Worm (Caenorhabditis elegans) whole organism, young adult: ENCODE data around the gene txt-13.
A peak's percentile ranks its signal among the peaks of the same experiment; 100 is the strongest.

Experiments
- B0019.2 ChIP-seq: fragments of 200-800 bp; sonication (Bioruptor generic); conservative IDR thresholded peaks from 2 replicates; pipeline ENCODE4 v1.3.6; 2022; ENCODE audit warnings: missing genetic modification reagents, missing genetic modification characterization, missing compliant biosample characterization
- B0035.1 ChIP-seq: sonication (generic microtip); optimal IDR thresholded peaks from 2 replicates; lab custom pipeline; 2016; ENCODE audit warnings: missing genetic modification characterization, mild to moderate bottlenecking, missing compliant biosample characterization, missing genotype, missing genetic modification reagents
- B0336.3 ChIP-seq: fragments of 200-800 bp; sonication (Bioruptor generic); IDR thresholded peaks from 2 replicates; pipeline ENCODE4 v1.3.6; 2022; ENCODE audit warnings: missing genetic modification characterization, missing compliant biosample characterization
- C17E4.6 ChIP-seq: fragments of 200-800 bp; sonication (Bioruptor generic); IDR thresholded peaks from 2 replicates; pipeline ENCODE4 v1.3.6; 2022; ENCODE audit warnings: missing genetic modification reagents, missing genetic modification characterization, missing compliant biosample characterization
- F10E7.11 ChIP-seq: sonication (generic microtip); optimal IDR thresholded peaks from 2 replicates; lab custom pipeline; 2017; ENCODE audit warnings: mild to moderate bottlenecking, missing genetic modification characterization, moderate library complexity, missing compliant biosample characterization
- F23B12.7 ChIP-seq: sonication (generic microtip); optimal IDR thresholded peaks from 2 replicates; lab custom pipeline; 2017; ENCODE audit warnings: missing genetic modification characterization, mild to moderate bottlenecking, missing compliant biosample characterization, antibody characterized with exemption, moderate library complexity; ENCODE audit not compliant: insufficient read depth
- F52B5.7 ChIP-seq: sonication (generic microtip); optimal IDR thresholded peaks from 2 replicates; lab custom pipeline; 2016; ENCODE audit warnings: mild to moderate bottlenecking, missing genetic modification characterization, missing compliant biosample characterization
- F57C9.4 ChIP-seq: sonication (generic microtip); optimal IDR thresholded peaks from 2 replicates; lab custom pipeline; 2017; ENCODE audit warnings: mild to moderate bottlenecking, missing genetic modification characterization, missing compliant biosample characterization
- K11D2.4 ChIP-seq: fragments of 200-800 bp; sonication (Bioruptor generic); IDR thresholded peaks from 2 replicates; pipeline ENCODE4 v1.3.6; 2022; ENCODE audit warnings: missing genetic modification reagents, missing genetic modification characterization, missing compliant biosample characterization
- T26A5.8 ChIP-seq: sonication (generic microtip); optimal IDR thresholded peaks from 2 replicates; lab custom pipeline; 2016; ENCODE audit warnings: missing genetic modification characterization, missing compliant biosample characterization
- Y79H2A.3 ChIP-seq: fragments of 200-800 bp; sonication (Bioruptor generic); conservative IDR thresholded peaks from 2 replicates; pipeline ENCODE4 v1.3.6; 2022; ENCODE audit warnings: missing genetic modification reagents, missing genetic modification characterization, missing compliant biosample characterization
- ZK185.1 ChIP-seq: sonication (generic microtip); optimal IDR thresholded peaks from 2 replicates; lab custom pipeline; 2016; ENCODE audit warnings: mild to moderate bottlenecking, missing genetic modification characterization, missing compliant biosample characterization; ENCODE audit not compliant: poor library complexity, severe bottlenecking
- attf-6 ChIP-seq: fragments of 200-800 bp; sonication (Bioruptor generic); IDR thresholded peaks from 2 replicates; pipeline ENCODE4 v1.3.6; 2022; ENCODE audit warnings: missing genetic modification reagents, missing genetic modification characterization, missing compliant biosample characterization
- bed-2 ChIP-seq: fragments of 200-800 bp; sonication (Bioruptor generic); IDR thresholded peaks from 2 replicates; pipeline ENCODE4 v1.3.6; 2022; ENCODE audit warnings: missing genetic modification reagents, missing genetic modification characterization, missing compliant biosample characterization
- cebp-2 ChIP-seq: fragments of 200-800 bp; sonication (Bioruptor generic); IDR thresholded peaks from 2 replicates; pipeline ENCODE4 v1.3.6; 2022; ENCODE audit warnings: missing genetic modification characterization, missing compliant biosample characterization
- ceh-40 ChIP-seq: fragments of 200-800 bp; sonication (Bioruptor generic); IDR thresholded peaks from 2 replicates; pipeline ENCODE4 v1.3.6; 2022; ENCODE audit warnings: missing genetic modification characterization, missing compliant biosample characterization
- ceh-91 ChIP-seq: fragments of 200-800 bp; sonication (Bioruptor generic); IDR thresholded peaks from 2 replicates; pipeline ENCODE4 v1.3.6; 2022; ENCODE audit warnings: missing genetic modification reagents, missing genetic modification characterization, missing compliant biosample characterization
- dpl-1 ChIP-seq: fragments of 150-350 bp; optimal IDR thresholded peaks from 2 replicates; lab custom pipeline; 2014; ENCODE audit warnings: missing biosample characterization, missing genetic modification reagents, missing genetic modification characterization
- fkh-3 ChIP-seq: sonication (generic microtip); optimal IDR thresholded peaks from 2 replicates; lab custom pipeline; 2016; ENCODE audit warnings: mild to moderate bottlenecking, missing genetic modification characterization, missing compliant biosample characterization
- gei-17 ChIP-seq: fragments of 200-800 bp; sonication (Bioruptor generic); optimal IDR thresholded peaks from 2 replicates; lab custom pipeline; 2018; ENCODE audit warnings: mild to moderate bottlenecking, missing genetic modification characterization, missing compliant biosample characterization
- hlh-12 ChIP-seq: sonication (generic microtip); optimal IDR thresholded peaks from 2 replicates; lab custom pipeline; 2016; ENCODE audit warnings: missing genetic modification characterization, missing compliant biosample characterization
- hlh-26 ChIP-seq: fragments of 200-800 bp; sonication (Bioruptor generic); conservative IDR thresholded peaks from 2 replicates; pipeline ENCODE4 v1.3.6; 2022; ENCODE audit warnings: missing genetic modification reagents, missing genetic modification characterization, missing compliant biosample characterization
- hrde-1 ChIP-seq: sonication (generic microtip); optimal IDR thresholded peaks from 2 replicates; lab custom pipeline; 2016; ENCODE audit warnings: missing genetic modification characterization, mild to moderate bottlenecking, missing compliant biosample characterization, moderate library complexity, missing genotype, missing genetic modification reagents, borderline replicate concordance
- let-607 ChIP-seq, 2 experiments: fragments of 200-800 bp in 1 of 2; sonication (Bioruptor generic) in 1 of 2; sonication (generic microtip) in 1 of 2; optimal IDR thresholded peaks; 2 replicates each; lab custom pipeline; 2016 to 2018; ENCODE audit warnings: mild to moderate bottlenecking in 2 of 2, missing compliant biosample characterization in 2 of 2, missing genetic modification characterization in 2 of 2, moderate library complexity in 2 of 2, missing genotype in 1 of 2
- lin-40 ChIP-seq: sonication (generic microtip); optimal IDR thresholded peaks from 2 replicates; lab custom pipeline; 2016; ENCODE audit warnings: missing genetic modification characterization, mild to moderate bottlenecking, missing compliant biosample characterization, missing genotype, missing genetic modification reagents
- lin-54 ChIP-seq: fragments of 200-800 bp; sonication (Bioruptor generic); optimal IDR thresholded peaks from 2 replicates; lab custom pipeline; 2018; ENCODE audit warnings: mild to moderate bottlenecking, missing genetic modification characterization, missing compliant biosample characterization
- lsl-1 ChIP-seq: fragments of 200-800 bp; sonication (Bioruptor generic); optimal IDR thresholded peaks from 2 replicates; lab custom pipeline; 2018; ENCODE audit warnings: mild to moderate bottlenecking, missing genetic modification characterization, moderate library complexity, missing compliant biosample characterization
- madf-3 ChIP-seq: fragments of 200-800 bp; sonication (Bioruptor generic); IDR thresholded peaks from 2 replicates; pipeline ENCODE4 v1.3.6; 2022; ENCODE audit warnings: missing genetic modification reagents, missing genetic modification characterization, missing compliant biosample characterization
- nfya-1 ChIP-seq: sonication (generic microtip); optimal IDR thresholded peaks from 2 replicates; lab custom pipeline; 2017; ENCODE audit warnings: antibody characterized with exemption, missing compliant biosample characterization, missing genetic modification characterization, borderline replicate concordance; ENCODE audit not compliant: insufficient read depth
- nhr-120 ChIP-seq: fragments of 200-800 bp; sonication (Bioruptor generic); IDR thresholded peaks from 2 replicates; pipeline ENCODE4 v1.3.6; 2022; ENCODE audit warnings: missing genetic modification characterization, missing compliant biosample characterization
- nhr-27 ChIP-seq: fragments of 200-800 bp; sonication (Bioruptor generic); optimal IDR thresholded peaks from 2 replicates; lab custom pipeline; 2018; ENCODE audit warnings: mild to moderate bottlenecking, missing genetic modification characterization, moderate library complexity, missing compliant biosample characterization
- nhr-80 ChIP-seq: sonication (generic microtip); optimal IDR thresholded peaks from 2 replicates; lab custom pipeline; 2016; ENCODE audit warnings: missing genetic modification characterization, missing compliant biosample characterization
- nhr-90 ChIP-seq: sonication (generic microtip); optimal IDR thresholded peaks from 2 replicates; lab custom pipeline; 2016; ENCODE audit warnings: missing genotype, mild to moderate bottlenecking, missing genetic modification characterization, missing compliant biosample characterization
- rcor-1 ChIP-seq: fragments of 200-800 bp; sonication (Bioruptor generic); IDR thresholded peaks from 2 replicates; pipeline ENCODE4 v1.3.6; 2022; ENCODE audit warnings: missing genetic modification reagents, missing genetic modification characterization, missing compliant biosample characterization
- rpc-1 ChIP-seq, 2 experiments: fragments of 150-350 bp in 1 of 2; sonication (generic microtip) in 1 of 2; optimal IDR thresholded peaks; 2 replicates each; lab custom pipeline; 2014 to 2018; ENCODE audit warnings: missing biosample characterization in 1 of 2, missing genetic modification characterization in 1 of 2, missing genetic modification reagents in 1 of 2, missing genotype in 1 of 2
- sdz-38 ChIP-seq: sonication (generic microtip); optimal IDR thresholded peaks from 2 replicates; lab custom pipeline; 2016; ENCODE audit warnings: missing genotype, missing genetic modification characterization, missing compliant biosample characterization
- snpc-1.3 ChIP-seq: sonication (generic microtip); optimal IDR thresholded peaks from 2 replicates; lab custom pipeline; 2017; ENCODE audit warnings: missing genetic modification characterization, mild to moderate bottlenecking, missing compliant biosample characterization, antibody characterized with exemption, moderate library complexity, missing genotype, missing genetic modification reagents; ENCODE audit not compliant: insufficient read depth
- snpc-4 ChIP-seq, 5 experiments: fragments of 150-350 bp in 1 of 5; sonication (generic microtip) in 4 of 5; optimal IDR thresholded peaks; 2 replicates each; lab custom pipeline; 2014 to 2018; ENCODE audit warnings: missing genetic modification characterization in 5 of 5, missing biosample characterization in 3 of 5, antibody characterized with exemption in 2 of 5, mild to moderate bottlenecking in 2 of 5, missing compliant biosample characterization in 2 of 5, missing genotype in 2 of 5, moderate library complexity in 2 of 5, missing genetic modification reagents in 1 of 5
- sptf-2 ChIP-seq: fragments of 200-800 bp; sonication (Bioruptor generic); optimal IDR thresholded peaks from 2 replicates; lab custom pipeline; 2018; ENCODE audit warnings: mild to moderate bottlenecking, missing genetic modification characterization, missing compliant biosample characterization
- tbx-9 ChIP-seq: sonication (generic microtip); optimal IDR thresholded peaks from 2 replicates; lab custom pipeline; 2016; ENCODE audit warnings: borderline replicate concordance, missing genetic modification characterization, inconsistent platforms, missing compliant biosample characterization
- unc-62 ChIP-seq: fragments of 150-350 bp; optimal IDR thresholded peaks from 2 replicates; lab custom pipeline; 2014; ENCODE audit warnings: missing biosample characterization, missing genetic modification reagents, missing genetic modification characterization
- ztf-26 ChIP-seq: sonication (generic microtip); optimal IDR thresholded peaks from 2 replicates; lab custom pipeline; 2017; ENCODE audit warnings: missing genetic modification characterization, missing compliant biosample characterization
- ztf-28 ChIP-seq: fragments of 200-800 bp; sonication (Bioruptor generic); IDR thresholded peaks from 2 replicates; pipeline ENCODE4 v1.3.6; 2022; ENCODE audit warnings: missing genetic modification reagents, missing genetic modification characterization, missing compliant biosample characterization
- ztf-3 ChIP-seq: fragments of 200-800 bp; sonication (Bioruptor generic); optimal IDR thresholded peaks from 2 replicates; lab custom pipeline; 2018; ENCODE audit warnings: mild to moderate bottlenecking, missing genetic modification characterization, missing compliant biosample characterization

Gene txt-13

DNA sequence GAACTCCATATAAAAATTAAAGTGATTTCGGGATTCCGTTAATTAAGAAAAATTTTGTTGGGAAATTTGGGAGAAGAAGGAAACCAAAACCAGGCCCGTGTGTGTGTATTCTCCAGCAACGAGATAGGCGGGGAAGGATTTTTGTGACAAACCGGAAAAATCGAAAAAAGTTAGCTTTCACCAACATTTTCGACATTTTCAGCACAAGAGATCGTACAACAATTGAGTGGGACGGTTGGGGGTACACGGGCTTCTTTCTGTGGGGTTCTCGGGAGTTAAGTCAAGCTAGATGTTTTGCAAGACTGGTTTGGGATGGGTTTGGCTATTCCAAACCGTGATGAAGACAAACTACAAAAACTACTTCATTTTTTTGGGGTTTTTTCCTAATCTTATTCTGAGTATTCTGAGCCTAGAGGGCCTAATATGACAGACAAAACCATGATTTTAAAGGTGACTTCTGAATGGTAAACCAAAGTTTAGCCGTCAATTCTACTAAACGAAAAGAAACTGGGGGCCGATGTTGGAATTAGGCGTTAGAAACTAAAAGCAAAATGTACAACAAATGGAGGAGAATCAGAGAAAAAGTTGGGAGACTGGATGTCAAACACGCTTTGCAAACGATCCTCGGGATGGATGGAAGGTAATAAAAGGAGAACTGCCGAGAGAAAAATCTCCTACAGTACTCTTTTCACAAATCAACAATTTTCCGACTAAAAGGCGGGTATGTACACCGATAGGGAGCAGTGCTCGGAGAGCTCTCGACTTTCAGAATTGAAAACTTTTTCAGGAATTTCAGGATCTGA lies 27.5 kb upstream of the txt-13 start (continued):
- TF ChIP-seq ZK185.1 (peak; percentile 30), F23B12.7 (tag; lab: Kevin White, UChicago) (no peak), F10E7.11 (tag; lab: Kevin White, UChicago) (peak; percentile 36), B0035.1 (tag; lab: Kevin White, UChicago) (no peak), rpc-1 (optimal IDR thresholded peaks at IDR 0.05; lab: Kevin White, UChicago) (no peak), rpc-1 (tag; optimal IDR thresholded peaks at IDR 0.05; lab: Kevin White, UChicago) (no peak), nhr-80 (no peak), ceh-91 (GFP tag; lab: Robert Waterston, UW) (no peak), lin-54 (GFP tag; lab: Kevin White, UChicago) (peak; percentile 4), Y79H2A.3 (GFP tag; lab: Robert Waterston, UW) (no peak), nhr-27 (tag; lab: Kevin White, UChicago) (peak; percentile 9), unc-62 (GFP tag; lab: Kevin White, UChicago) (no peak), rcor-1 (GFP tag; lab: Robert Waterston, UW) (peak; percentile 8; the same call in 1 of the 2 replicates), cebp-2 (GFP tag; lab: Robert Waterston, UW) (no peak), ztf-28 (peak; percentile 58; the same call in 1 of the 2 replicates), hrde-1 (no peak), let-607 (tag; optimal IDR thresholded peaks at IDR 0.05; lab: Kevin White, UChicago) (peak in 1 of 2 experiments; percentile 23), lsl-1 (GFP tag; lab: Kevin White, UChicago) (no peak), dpl-1 (GFP tag; lab: Kevin White, UChicago) (no peak), fkh-3 (tag; lab: Kevin White, UChicago) (no peak), snpc-1.3 (tag; lab: Kevin White, UChicago) (no peak), hlh-12 (tag; lab: Kevin White, UChicago) (no peak), gei-17 (GFP tag; lab: Kevin White, UChicago) (peak; percentile 29), F52B5.7 (peak; percentile 90), ceh-40 (GFP tag; lab: Robert Waterston, UW) (peak; percentile 48; the same call in 1 of the 2 replicates), B0336.3 (peak; percentile 48), B0019.2 (GFP tag; lab: Robert Waterston, UW) (no peak), madf-3 (GFP tag; lab: Robert Waterston, UW) (peak; percentile 18; the same call in 1 of the 2 replicates), snpc-4 (GFP tag; optimal IDR thresholded peaks at IDR 0.05; lab: Kevin White, UChicago) (no peak), snpc-4 (tag; optimal IDR thresholded peaks at IDR 0.05; lab: Kevin White, UChicago) (no peak), nfya-1 (tag; lab: Kevin White, UChicago) (no peak), nhr-90 (no peak), T26A5.8 (tag; lab: Kevin White, UChicago) (peak; percentile 43)

DNA sequence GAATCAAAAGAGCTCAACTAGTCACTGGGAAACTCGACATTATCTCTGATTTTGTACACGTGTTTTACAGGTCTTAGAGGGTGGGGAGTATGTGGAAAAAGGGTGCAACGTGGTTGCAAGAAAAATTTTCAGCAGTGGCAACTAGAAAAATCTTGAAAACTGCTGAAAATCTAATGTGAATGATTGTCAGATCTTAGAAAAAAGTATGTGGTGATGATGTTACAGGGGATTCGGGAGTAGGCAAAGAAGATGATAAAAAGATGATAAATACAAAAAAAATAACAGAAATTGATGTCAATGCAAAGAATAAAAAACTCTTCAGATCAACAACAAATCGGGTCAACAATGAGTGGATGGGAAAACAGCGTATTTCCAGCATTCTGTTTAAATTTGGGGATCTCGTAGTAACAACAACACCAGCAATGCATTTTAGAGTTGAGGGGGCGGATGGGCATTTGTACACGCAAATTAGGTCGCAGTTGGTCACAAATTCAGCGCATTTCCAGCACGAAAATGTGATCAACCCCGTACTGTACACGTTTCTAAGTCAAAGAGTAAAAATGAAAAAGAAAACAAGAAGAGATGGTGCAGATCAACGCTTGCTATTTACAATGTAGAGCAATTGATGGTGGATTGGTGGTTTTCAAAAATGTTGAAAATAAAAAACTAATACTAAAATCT lies 26.8 kb upstream of the txt-13 start:
- TF ChIP-seq ztf-26 (tag; lab: Kevin White, UChicago) (peak; percentile 39), ztf-3 (GFP tag; lab: Kevin White, UChicago) (no peak), C17E4.6 (GFP tag; lab: Robert Waterston, UW) (no peak), tbx-9 (tag; lab: Kevin White, UChicago) (no peak), nhr-120 (GFP tag; lab: Robert Waterston, UW) (no peak), lin-40 (tag; lab: Kevin White, UChicago) (no peak), B0035.1 (tag; lab: Kevin White, UChicago) (no peak), K11D2.4 (GFP tag; lab: Robert Waterston, UW) (no peak), F57C9.4 (tag; lab: Kevin White, UChicago) (peak; percentile 66), sdz-38 (tag; lab: Kevin White, UChicago) (no peak), attf-6 (GFP tag; lab: Robert Waterston, UW) (no peak), snpc-4 (GFP tag; optimal IDR thresholded peaks at IDR 0.05; lab: Kevin White, UChicago) (no peak), snpc-4 (tag; optimal IDR thresholded peaks at IDR 0.05; lab: Kevin White, UChicago) (peak in 1 of 4 experiments; percentile 2), sptf-2 (GFP tag; lab: Kevin White, UChicago) (no peak), hlh-26 (GFP tag; lab: Robert Waterston, UW) (0 out of 2 replicates have a peak, but pooled peaks have one; percentile 58), T26A5.8 (tag; lab: Kevin White, UChicago) (no peak), bed-2 (GFP tag; lab: Robert Waterston, UW) (no peak)
